Fruit fly (Drosophila melanogaster) whole organism, embryonic: Measurements from ENCODE around the gene CG13314.

Source experiments
- B-H1 ChIP-seq: fragments of 200-800 bp; sonication (Bioruptor generic); IDR thresholded peaks from 3 replicates; pipeline ENCODE4 v1.3.6; 2022; ENCODE audit warnings: missing biosample characterization, missing genetic modification characterization
- Bgb ChIP-seq: fragments of 200-800 bp; sonication (Bioruptor generic); IDR thresholded peaks from 2 replicates; pipeline ENCODE4 v1.3.6; 2022; ENCODE audit warnings: missing biosample characterization, missing genetic modification characterization; ENCODE audit not compliant: partially characterized antibody
- BtbVII ChIP-seq: fragments of 200-800 bp; sonication (Bioruptor generic); optimal IDR thresholded peaks from 3 replicates; lab custom pipeline; 2017; ENCODE audit warnings: missing biosample characterization, mild to moderate bottlenecking, missing genetic modification characterization
- CG14014 ChIP-seq: fragments of 200-800 bp; sonication (Bioruptor generic); IDR thresholded peaks from 2 replicates; pipeline ENCODE4 v1.3.6; 2022; ENCODE audit warnings: missing biosample characterization, missing genetic modification characterization
- CG15269 ChIP-seq: fragments of 200-800 bp; sonication (Bioruptor generic); optimal IDR thresholded peaks from 2 replicates; lab custom pipeline; 2018; ENCODE audit warnings: missing biosample characterization, mild to moderate bottlenecking, missing genetic modification characterization, moderate library complexity
- CG1529 ChIP-seq: fragments of 200-800 bp; sonication (Bioruptor generic); optimal IDR thresholded peaks from 3 replicates; lab custom pipeline; 2018; ENCODE audit warnings: missing biosample characterization, missing genetic modification characterization
- CG15514 ChIP-seq: fragments of 200-800 bp; sonication (Bioruptor generic); optimal IDR thresholded peaks from 3 replicates; lab custom pipeline; 2017; ENCODE audit warnings: missing biosample characterization, missing genetic modification characterization, mild to moderate bottlenecking, moderate library complexity, missing genetic modification reagents
- CG1603 ChIP-seq: fragments of 200-800 bp; sonication (Bioruptor generic); optimal IDR thresholded peaks from 2 replicates; lab custom pipeline; 2019; ENCODE audit warnings: missing biosample characterization, mild to moderate bottlenecking, missing genetic modification characterization, moderate library complexity
- CG17359 ChIP-seq: fragments of 200-800 bp; sonication (Bioruptor generic); optimal IDR thresholded peaks from 3 replicates; lab custom pipeline; 2018; ENCODE audit warnings: missing biosample characterization, mild to moderate bottlenecking, missing genetic modification characterization, moderate library complexity
- CG17385 ChIP-seq: fragments of 200-800 bp; sonication (Bioruptor generic); optimal IDR thresholded peaks from 3 replicates; lab custom pipeline; 2018; ENCODE audit warnings: missing biosample characterization, mild to moderate bottlenecking, missing genetic modification characterization
- CG17568 ChIP-seq: fragments of 200-800 bp; sonication (Bioruptor generic); optimal IDR thresholded peaks from 2 replicates; lab custom pipeline; 2018; ENCODE audit warnings: missing biosample characterization, mild to moderate bottlenecking, missing genetic modification characterization, moderate library complexity
- CG18262 ChIP-seq: fragments of 200-800 bp; optimal IDR thresholded peaks from 3 replicates; lab custom pipeline; 2019; ENCODE audit warnings: missing biosample characterization, mild to moderate bottlenecking, missing genetic modification characterization, moderate library complexity
- CG2712 ChIP-seq: fragments of 200-800 bp; optimal IDR thresholded peaks from 3 replicates; lab custom pipeline; 2019; ENCODE audit warnings: missing biosample characterization, mild to moderate bottlenecking, missing genetic modification characterization, moderate library complexity
- CG2889 ChIP-seq: fragments of 200-800 bp; sonication (Bioruptor generic); IDR thresholded peaks from 3 replicates; pipeline ENCODE4 v1.3.6; 2022; ENCODE audit warnings: missing biosample characterization, missing genetic modification characterization
- CG31224 ChIP-seq: fragments of 200-800 bp; sonication (Bioruptor generic); IDR thresholded peaks from 2 replicates; pipeline ENCODE4 v1.3.6; 2022; ENCODE audit warnings: missing biosample characterization, missing genetic modification characterization
- CG31365 ChIP-seq: fragments of 200-800 bp; sonication (Bioruptor generic); optimal IDR thresholded peaks from 2 replicates; lab custom pipeline; 2018; ENCODE audit warnings: missing biosample characterization, mild to moderate bottlenecking, missing genetic modification characterization
- CG34224 ChIP-seq: fragments of 200-800 bp; sonication (Bioruptor generic); IDR thresholded peaks from 3 replicates; pipeline ENCODE4 v1.3.6; 2022; ENCODE audit warnings: missing biosample characterization, missing genetic modification characterization; ENCODE audit not compliant: partially characterized antibody
- CG3847 ChIP-seq: fragments of 200-800 bp; sonication (Bioruptor generic); IDR thresholded peaks from 2 replicates; pipeline ENCODE4 v1.3.6; 2022; ENCODE audit warnings: missing biosample characterization, missing genetic modification characterization
- CG43689 ChIP-seq: fragments of 200-800 bp; sonication (Bioruptor generic); IDR thresholded peaks from 2 replicates; pipeline ENCODE4 v1.3.6; 2022; ENCODE audit warnings: missing biosample characterization, missing genetic modification characterization
- CG7987 ChIP-seq: fragments of 200-800 bp; sonication (Bioruptor generic); optimal IDR thresholded peaks from 2 replicates; lab custom pipeline; 2018; ENCODE audit warnings: missing biosample characterization, mild to moderate bottlenecking, missing genetic modification characterization, moderate library complexity
- CG8765 ChIP-seq: fragments of 200-800 bp; sonication (Bioruptor generic); IDR thresholded peaks from 2 replicates; pipeline ENCODE4 v1.3.6; 2022; ENCODE audit warnings: missing biosample characterization, missing genetic modification characterization
- CG9437 ChIP-seq: fragments of 200-800 bp; sonication (Bioruptor generic); optimal IDR thresholded peaks from 2 replicates; lab custom pipeline; 2018; ENCODE audit warnings: missing biosample characterization, mild to moderate bottlenecking, missing genetic modification characterization
- CG9609 ChIP-seq: fragments of 200-800 bp; sonication (Bioruptor generic); optimal IDR thresholded peaks from 3 replicates; lab custom pipeline; 2016; ENCODE audit warnings: missing biosample characterization, missing genetic modification characterization
- D19A ChIP-seq: fragments of 200-800 bp; optimal IDR thresholded peaks from 3 replicates; lab custom pipeline; 2019; ENCODE audit warnings: missing biosample characterization, mild to moderate bottlenecking, missing genetic modification characterization, moderate library complexity
- HLH3B ChIP-seq: fragments of 200-800 bp; sonication (Bioruptor generic); IDR thresholded peaks from 2 replicates; pipeline ENCODE4 v1.3.6; 2022; ENCODE audit warnings: missing biosample characterization, missing genetic modification characterization
- Hr3 ChIP-seq: fragments of 200-800 bp; sonication (Bioruptor generic); optimal IDR thresholded peaks from 3 replicates; lab custom pipeline; 2016; ENCODE audit warnings: missing biosample characterization, missing genetic modification characterization
- Lim3 ChIP-seq: fragments of 200-800 bp; sonication (Bioruptor generic); IDR thresholded peaks from 2 replicates; pipeline ENCODE4 v1.3.6; 2022; ENCODE audit warnings: missing biosample characterization, missing genetic modification characterization
- Nf-YA ChIP-seq: fragments of 200-800 bp; sonication (Bioruptor generic); IDR thresholded peaks from 2 replicates; pipeline ENCODE4 v1.3.6; 2022; ENCODE audit warnings: missing biosample characterization, missing genetic modification characterization
- Oaz ChIP-seq: fragments of 200-800 bp; sonication (Bioruptor generic); IDR thresholded peaks from 2 replicates; pipeline ENCODE4 v1.3.6; 2022; ENCODE audit warnings: missing biosample characterization, missing genetic modification characterization
- Ptx1 ChIP-seq: fragments of 200-800 bp; sonication (Bioruptor generic); IDR thresholded peaks from 2 replicates; pipeline ENCODE4 v1.3.6; 2022; ENCODE audit warnings: missing biosample characterization, missing genetic modification characterization
- Ravus ChIP-seq: fragments of 200-800 bp; sonication (Bioruptor generic); IDR thresholded peaks from 2 replicates; pipeline ENCODE4 v1.3.6; 2022; ENCODE audit warnings: missing biosample characterization, missing genetic modification characterization
- Ssrp ChIP-seq: fragments of 200-800 bp; sonication (Bioruptor generic); optimal IDR thresholded peaks from 2 replicates; lab custom pipeline; 2018; ENCODE audit warnings: missing biosample characterization, mild to moderate bottlenecking, missing genetic modification characterization, moderate library complexity
- Vsx1 ChIP-seq: fragments of 200-800 bp; sonication (Bioruptor generic); optimal IDR thresholded peaks from 2 replicates; lab custom pipeline; 2017; ENCODE audit warnings: missing biosample characterization, mild to moderate bottlenecking, missing genetic modification characterization, missing genetic modification reagents
- ac ChIP-seq: fragments of 200-800 bp; sonication (Bioruptor generic); optimal IDR thresholded peaks from 3 replicates; lab custom pipeline; 2017; ENCODE audit warnings: missing biosample characterization, mild to moderate bottlenecking, missing genetic modification characterization
- btn ChIP-seq: fragments of 200-800 bp; sonication (Bioruptor generic); optimal IDR thresholded peaks from 2 replicates; lab custom pipeline; 2016; ENCODE audit warnings: missing biosample characterization, missing genetic modification characterization
- cg ChIP-seq: fragments of 200-800 bp; sonication (Bioruptor generic); optimal IDR thresholded peaks from 3 replicates; lab custom pipeline; 2019; ENCODE audit warnings: missing biosample characterization, mild to moderate bottlenecking, missing genetic modification characterization, moderate library complexity
- ham ChIP-seq: fragments of 200-800 bp; sonication (Bioruptor generic); IDR thresholded peaks from 2 replicates; pipeline ENCODE4 v1.3.6; 2022; ENCODE audit warnings: missing biosample characterization, missing genetic modification characterization
- insv ChIP-seq, 2 experiments: fragments of 200-800 bp; sonication (Bioruptor generic); optimal IDR thresholded peaks; 3 replicates each; lab custom pipeline; 2016 to 2018; ENCODE audit warnings: missing biosample characterization in 2 of 2, missing genetic modification characterization in 2 of 2
- lbe ChIP-seq: fragments of 200-800 bp; sonication (Bioruptor generic); optimal IDR thresholded peaks from 2 replicates; lab custom pipeline; 2016; ENCODE audit warnings: missing biosample characterization, mild to moderate bottlenecking, missing genetic modification characterization
- org-1 ChIP-seq: fragments of 200-800 bp; sonication (Bioruptor generic); optimal IDR thresholded peaks from 2 replicates; lab custom pipeline; 2017; ENCODE audit warnings: missing biosample characterization, missing genetic modification characterization
- pzg ChIP-seq: fragments of 200-800 bp; sonication (Bioruptor generic); optimal IDR thresholded peaks from 3 replicates; lab custom pipeline; 2018; ENCODE audit warnings: missing biosample characterization, mild to moderate bottlenecking, missing genetic modification characterization, moderate library complexity
- rib ChIP-seq: fragments of 200-800 bp; sonication (Bioruptor generic); IDR thresholded peaks from 2 replicates; pipeline ENCODE4 v1.3.6; 2022; ENCODE audit warnings: missing biosample characterization, missing genetic modification characterization
- ro ChIP-seq: fragments of 200-800 bp; sonication (Bioruptor generic); IDR thresholded peaks from 2 replicates; pipeline ENCODE4 v1.3.6; 2022; ENCODE audit warnings: missing biosample characterization, missing genetic modification characterization
- run ChIP-seq: fragments of 200-800 bp; sonication (Bioruptor generic); optimal IDR thresholded peaks from 3 replicates; lab custom pipeline; 2018; ENCODE audit warnings: missing biosample characterization, mild to moderate bottlenecking, missing genetic modification characterization
- scrt ChIP-seq: fragments of 200-800 bp; sonication (Bioruptor generic); optimal IDR thresholded peaks from 2 replicates; lab custom pipeline; 2018; ENCODE audit warnings: missing biosample characterization, mild to moderate bottlenecking, missing genetic modification characterization, moderate library complexity
- sqz ChIP-seq: fragments of 200-800 bp; sonication (Bioruptor generic); optimal IDR thresholded peaks from 3 replicates; lab custom pipeline; 2018; ENCODE audit warnings: missing biosample characterization, mild to moderate bottlenecking, missing genetic modification characterization
- stwl ChIP-seq: fragments of 200-800 bp; sonication (Bioruptor generic); optimal IDR thresholded peaks from 3 replicates; lab custom pipeline; 2018; ENCODE audit warnings: missing biosample characterization, mild to moderate bottlenecking, missing genetic modification characterization, moderate library complexity
- tgo ChIP-seq: fragments of 200-800 bp; sonication (Bioruptor generic); IDR thresholded peaks from 3 replicates; pipeline ENCODE4 v1.3.6; 2022; ENCODE audit warnings: missing biosample characterization, missing genetic modification characterization
- trem ChIP-seq: fragments of 200-800 bp; optimal IDR thresholded peaks from 3 replicates; lab custom pipeline; 2019; ENCODE audit warnings: missing biosample characterization, mild to moderate bottlenecking, missing genetic modification characterization, moderate library complexity
- wor ChIP-seq: fragments of 200-800 bp; sonication (Bioruptor generic); IDR thresholded peaks from 2 replicates; pipeline ENCODE4 v1.3.6; 2022; ENCODE audit warnings: missing biosample characterization, missing genetic modification characterization
- zen ChIP-seq: fragments of 200-800 bp; sonication (Bioruptor generic); optimal IDR thresholded peaks from 3 replicates; lab custom pipeline; 2018; ENCODE audit warnings: missing biosample characterization, mild to moderate bottlenecking, missing genetic modification characterization, moderate library complexity

CG13314 gene

DNA sequence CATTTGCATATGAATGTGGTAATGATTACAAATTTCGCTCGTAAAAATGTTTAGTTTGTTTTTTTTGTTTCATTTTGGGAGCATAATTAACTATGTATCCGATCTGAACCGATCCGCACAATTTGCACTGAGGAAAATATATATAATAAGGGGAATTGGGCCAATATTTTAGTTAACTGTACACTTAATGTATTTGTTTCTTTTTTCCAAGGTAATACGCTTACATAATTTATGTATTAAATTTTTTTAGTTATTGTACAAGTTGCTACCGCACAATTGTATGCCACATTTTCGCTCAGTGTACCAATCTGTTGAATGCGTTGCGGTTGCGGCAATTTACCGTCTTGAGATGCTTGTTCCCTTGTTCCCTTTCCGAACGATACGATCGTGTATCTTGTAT is 44.1 kb downstream of the CG13314 start (continued):
- TF ChIP-seq ham (GFP tag; lab: Robert Waterston, UW) (0 out of 2 replicates have a peak, but pooled peaks have one; percentile 44), CG3847 (GFP tag; lab: Robert Waterston, UW) (peak; percentile 73), ac (GFP tag; lab: Kevin White, UChicago) (peak; percentile 53), CG43689 (GFP tag; lab: Robert Waterston, UW) (peak; percentile 86), Ravus (GFP tag; lab: Robert Waterston, UW) (peak; percentile 76), zen (tag; lab: Kevin White, UChicago) (peak; percentile 74), CG31224 (GFP tag; lab: Robert Waterston, UW) (peak; percentile 82), CG17568 (GFP tag; lab: Kevin White, UChicago) (peak; percentile 65), scrt (GFP tag; lab: Kevin White, UChicago) (peak; percentile 70), CG18262 (peak; percentile 86), tgo (GFP tag; lab: Robert Waterston, UW) (peak; percentile 90), wor (GFP tag; lab: Robert Waterston, UW) (peak; percentile 82), btn (GFP tag; lab: Kevin White, UChicago) (peak; percentile 60), stwl (tag; lab: Kevin White, UChicago) (no peak), Oaz (GFP tag; lab: Robert Waterston, UW) (peak; percentile 78), run (tag; lab: Kevin White, UChicago) (peak; percentile 92), CG15514 (GFP tag; lab: Kevin White, UChicago) (peak; percentile 33), CG9609 (GFP tag; lab: Kevin White, UChicago) (peak; percentile 60), CG1603 (tag; lab: Kevin White, UChicago) (peak; percentile 76), CG8765 (peak; percentile 80), Ssrp (tag; lab: Kevin White, UChicago) (peak; percentile 78), Ptx1 (GFP tag; lab: Robert Waterston, UW) (peak; percentile 94), Vsx1 (GFP tag; lab: Kevin White, UChicago) (peak; percentile 81), trem (tag; lab: Kevin White, UChicago) (peak; percentile 71), BtbVII (GFP tag; lab: Kevin White, UChicago) (peak; percentile 65), CG15269 (tag; lab: Kevin White, UChicago) (peak; percentile 84), rib (GFP tag; lab: Robert Waterston, UW) (peak; percentile 67; the same call in 1 of the 2 replicates), CG2712 (peak; percentile 89), HLH3B (GFP tag; lab: Robert Waterston, UW) (peak; percentile 94), lbe (GFP tag; lab: Kevin White, UChicago) (no peak), CG9437 (peak; percentile 66), CG34224 (GFP tag; lab: Robert Waterston, UW) (no peak), org-1 (GFP tag; lab: Kevin White, UChicago) (peak; percentile 59), CG17385 (peak; percentile 77), D19A (tag; lab: Kevin White, UChicago) (peak; percentile 76), sqz (GFP tag; lab: Kevin White, UChicago) (peak; percentile 80), CG7987 (peak; percentile 40), CG1529 (GFP tag; lab: Kevin White, UChicago) (peak; percentile 74), pzg (GFP tag; lab: Kevin White, UChicago) (no peak), B-H1 (peak; percentile 84), CG31365 (tag; lab: Kevin White, UChicago) (peak; percentile 32), insv (GFP tag; optimal IDR thresholded peaks at IDR 0.05; lab: Kevin White, UChicago) (no peak), CG14014 (peak; percentile 88), CG17359 (tag; lab: Kevin White, UChicago) (peak; percentile 86), Bgb (GFP tag; lab: Robert Waterston, UW) (no peak), Lim3 (GFP tag; lab: Robert Waterston, UW) (peak; percentile 54; the same call in 1 of the 2 replicates), Nf-YA (GFP tag; lab: Robert Waterston, UW) (peak; percentile 83), cg (GFP tag; lab: Kevin White, UChicago) (no peak), ro (GFP tag; lab: Robert Waterston, UW) (peak; percentile 76), CG2889 (peak; percentile 77; the same call in 2 of the 3 replicates), Hr3 (GFP tag; lab: Kevin White, UChicago) (peak; percentile 81)
